Worm (Caenorhabditis elegans) whole organism, young adult: ENCODE measurements around the gene ZK180.7.

Source experiments
- B0019.2 ChIP-seq: fragments of 200-800 bp; sonication (Bioruptor generic); conservative IDR thresholded peaks from 2 replicates; pipeline ENCODE4 v1.3.6; 2022; ENCODE audit warnings: missing genetic modification reagents, missing genetic modification characterization, missing compliant biosample characterization
- B0035.1 ChIP-seq: sonication (generic microtip); optimal IDR thresholded peaks from 2 replicates; lab custom pipeline; 2016; ENCODE audit warnings: missing genetic modification characterization, mild to moderate bottlenecking, missing compliant biosample characterization, missing genotype, missing genetic modification reagents
- C17E4.6 ChIP-seq: fragments of 200-800 bp; sonication (Bioruptor generic); IDR thresholded peaks from 2 replicates; pipeline ENCODE4 v1.3.6; 2022; ENCODE audit warnings: missing genetic modification reagents, missing genetic modification characterization, missing compliant biosample characterization
- F23B12.7 ChIP-seq: sonication (generic microtip); optimal IDR thresholded peaks from 2 replicates; lab custom pipeline; 2017; ENCODE audit warnings: missing genetic modification characterization, mild to moderate bottlenecking, missing compliant biosample characterization, antibody characterized with exemption, moderate library complexity; ENCODE audit not compliant: insufficient read depth
- F52B5.7 ChIP-seq: sonication (generic microtip); optimal IDR thresholded peaks from 2 replicates; lab custom pipeline; 2016; ENCODE audit warnings: mild to moderate bottlenecking, missing genetic modification characterization, missing compliant biosample characterization
- F55B11.4 ChIP-seq: sonication (generic microtip); optimal IDR thresholded peaks from 2 replicates; lab custom pipeline; 2016; ENCODE audit warnings: missing compliant biosample characterization, missing genetic modification characterization, borderline replicate concordance; ENCODE audit not compliant: insufficient read depth
- K11D2.4 ChIP-seq: fragments of 200-800 bp; sonication (Bioruptor generic); IDR thresholded peaks from 2 replicates; pipeline ENCODE4 v1.3.6; 2022; ENCODE audit warnings: missing genetic modification reagents, missing genetic modification characterization, missing compliant biosample characterization
- K12H6.12 ChIP-seq: fragments of 200-800 bp; sonication (Bioruptor generic); optimal IDR thresholded peaks from 2 replicates; lab custom pipeline; 2018; ENCODE audit warnings: mild to moderate bottlenecking, missing genetic modification characterization, missing compliant biosample characterization
- Y53G8AR.9 ChIP-seq: fragments of 200-800 bp; sonication (Bioruptor generic); conservative IDR thresholded peaks from 2 replicates; pipeline ENCODE4 v1.3.6; 2022; ENCODE audit warnings: missing genetic modification reagents, missing genetic modification characterization, missing compliant biosample characterization
- Y79H2A.3 ChIP-seq: fragments of 200-800 bp; sonication (Bioruptor generic); conservative IDR thresholded peaks from 2 replicates; pipeline ENCODE4 v1.3.6; 2022; ENCODE audit warnings: missing genetic modification reagents, missing genetic modification characterization, missing compliant biosample characterization
- akir-1 ChIP-seq: fragments of 200-800 bp; sonication (Bioruptor generic); optimal IDR thresholded peaks from 2 replicates; lab custom pipeline; 2018; ENCODE audit warnings: mild to moderate bottlenecking, missing genetic modification characterization, moderate library complexity, missing compliant biosample characterization
- atf-7 ChIP-seq: sonication (generic microtip); optimal IDR thresholded peaks from 2 replicates; lab custom pipeline; 2017; ENCODE audit warnings: mild to moderate bottlenecking, missing genetic modification characterization, missing compliant biosample characterization
- attf-5 ChIP-seq: fragments of 200-800 bp; sonication (Bioruptor generic); optimal IDR thresholded peaks from 2 replicates; lab custom pipeline; 2018; ENCODE audit warnings: mild to moderate bottlenecking, missing genetic modification characterization, missing compliant biosample characterization
- bed-1 ChIP-seq: fragments of 200-800 bp; sonication (Bioruptor generic); IDR thresholded peaks from 2 replicates; pipeline ENCODE4 v1.3.6; 2022; ENCODE audit warnings: missing genetic modification reagents, missing genetic modification characterization, missing compliant biosample characterization
- cebp-1 ChIP-seq, 2 experiments: fragments of 200-800 bp in 1 of 2; sonication (Bioruptor generic) in 1 of 2; sonication (generic microtip) in 1 of 2; IDR thresholded peaks in 1 of 2; optimal IDR thresholded peaks in 1 of 2; 2 replicates each; pipeline versions ENCODE4 v1.3.6 to Lab custom; 2017 to 2022; ENCODE audit warnings: missing compliant biosample characterization in 2 of 2, missing genetic modification characterization in 2 of 2, mild to moderate bottlenecking in 1 of 2, missing genetic modification reagents in 1 of 2, moderate library complexity in 1 of 2
- dox-1 ChIP-seq: fragments of 200-800 bp; sonication (Bioruptor generic); IDR thresholded peaks from 2 replicates; pipeline ENCODE4 v1.3.6; 2022; ENCODE audit warnings: missing genetic modification reagents, missing genetic modification characterization, missing compliant biosample characterization
- dpl-1 ChIP-seq: fragments of 150-350 bp; optimal IDR thresholded peaks from 2 replicates; lab custom pipeline; 2014; ENCODE audit warnings: missing biosample characterization, missing genetic modification reagents, missing genetic modification characterization
- egl-18 ChIP-seq: fragments of 200-800 bp; sonication (Bioruptor generic); IDR thresholded peaks from 2 replicates; pipeline ENCODE4 v1.3.6; 2022; ENCODE audit warnings: missing genetic modification reagents, missing genetic modification characterization, missing compliant biosample characterization
- egl-44 ChIP-seq: fragments of 200-800 bp; sonication (Bioruptor generic); IDR thresholded peaks from 2 replicates; pipeline ENCODE4 v1.3.6; 2022; ENCODE audit warnings: missing genetic modification reagents, missing genetic modification characterization, missing compliant biosample characterization
- ekl-4 ChIP-seq: fragments of 200-800 bp; sonication (Bioruptor generic); IDR thresholded peaks from 2 replicates; pipeline ENCODE4 v1.3.6; 2022; ENCODE audit warnings: missing genetic modification reagents, missing genetic modification characterization, missing compliant biosample characterization
- gei-17 ChIP-seq: fragments of 200-800 bp; sonication (Bioruptor generic); optimal IDR thresholded peaks from 2 replicates; lab custom pipeline; 2018; ENCODE audit warnings: mild to moderate bottlenecking, missing genetic modification characterization, missing compliant biosample characterization
- him-1 ChIP-seq: sonication (generic microtip); optimal IDR thresholded peaks from 2 replicates; lab custom pipeline; 2016; ENCODE audit warnings: missing genotype, missing genetic modification reagents, missing genetic modification characterization, missing compliant biosample characterization
- hmg-20 ChIP-seq: fragments of 200-800 bp; sonication (Bioruptor generic); IDR thresholded peaks from 2 replicates; pipeline ENCODE4 v1.3.6; 2022; ENCODE audit warnings: missing genetic modification reagents, missing genetic modification characterization, missing compliant biosample characterization
- hsf-1 ChIP-seq: fragments of 200-800 bp; sonication (Bioruptor generic); IDR thresholded peaks from 2 replicates; pipeline ENCODE4 v1.3.6; 2022; ENCODE audit warnings: missing genetic modification reagents, missing genetic modification characterization, missing compliant biosample characterization
- lag-1 ChIP-seq: fragments of 200-800 bp; sonication (Bioruptor generic); IDR thresholded peaks from 2 replicates; pipeline ENCODE4 v1.3.6; 2022; ENCODE audit warnings: missing genetic modification reagents, missing genetic modification characterization, missing compliant biosample characterization
- let-526 ChIP-seq: fragments of 200-800 bp; sonication (Bioruptor generic); IDR thresholded peaks from 2 replicates; pipeline ENCODE4 v1.3.6; 2022; ENCODE audit warnings: missing genetic modification reagents, missing genetic modification characterization, missing compliant biosample characterization
- let-607 ChIP-seq, 2 experiments: fragments of 200-800 bp in 1 of 2; sonication (Bioruptor generic) in 1 of 2; sonication (generic microtip) in 1 of 2; optimal IDR thresholded peaks; 2 replicates each; lab custom pipeline; 2016 to 2018; ENCODE audit warnings: mild to moderate bottlenecking in 2 of 2, missing compliant biosample characterization in 2 of 2, missing genetic modification characterization in 2 of 2, moderate library complexity in 2 of 2, missing genotype in 1 of 2
- lin-26 ChIP-seq: fragments of 200-800 bp; sonication (Bioruptor generic); IDR thresholded peaks from 2 replicates; pipeline ENCODE4 v1.3.6; 2022; ENCODE audit warnings: missing genetic modification reagents, missing genetic modification characterization, missing compliant biosample characterization
- lin-40 ChIP-seq: sonication (generic microtip); optimal IDR thresholded peaks from 2 replicates; lab custom pipeline; 2016; ENCODE audit warnings: missing genetic modification characterization, mild to moderate bottlenecking, missing compliant biosample characterization, missing genotype, missing genetic modification reagents
- madf-3 ChIP-seq: fragments of 200-800 bp; sonication (Bioruptor generic); IDR thresholded peaks from 2 replicates; pipeline ENCODE4 v1.3.6; 2022; ENCODE audit warnings: missing genetic modification reagents, missing genetic modification characterization, missing compliant biosample characterization
- mcd-1 ChIP-seq: fragments of 200-800 bp; sonication (Bioruptor generic); IDR thresholded peaks from 2 replicates; pipeline ENCODE4 v1.3.6; 2022; ENCODE audit warnings: missing genetic modification reagents, missing genetic modification characterization, missing compliant biosample characterization
- nfya-2 ChIP-seq: fragments of 200-800 bp; sonication (Bioruptor generic); IDR thresholded peaks from 2 replicates; pipeline ENCODE4 v1.3.6; 2022; ENCODE audit warnings: missing genetic modification reagents, missing genetic modification characterization, missing compliant biosample characterization
- nhr-120 ChIP-seq: fragments of 200-800 bp; sonication (Bioruptor generic); IDR thresholded peaks from 2 replicates; pipeline ENCODE4 v1.3.6; 2022; ENCODE audit warnings: missing genetic modification characterization, missing compliant biosample characterization
- nhr-179 ChIP-seq: sonication (generic microtip); optimal IDR thresholded peaks from 2 replicates; lab custom pipeline; 2016; ENCODE audit warnings: mild to moderate bottlenecking, missing genetic modification characterization, missing compliant biosample characterization
- nhr-80 ChIP-seq: sonication (generic microtip); optimal IDR thresholded peaks from 2 replicates; lab custom pipeline; 2016; ENCODE audit warnings: missing genetic modification characterization, missing compliant biosample characterization
- repo-1 ChIP-seq: sonication (generic microtip); optimal IDR thresholded peaks from 2 replicates; lab custom pipeline; 2017; ENCODE audit warnings: mild to moderate bottlenecking, missing genetic modification characterization, missing compliant biosample characterization
- sdz-38 ChIP-seq: sonication (generic microtip); optimal IDR thresholded peaks from 2 replicates; lab custom pipeline; 2016; ENCODE audit warnings: missing genotype, missing genetic modification characterization, missing compliant biosample characterization
- snpc-3.4 ChIP-seq: sonication (generic microtip); optimal IDR thresholded peaks from 2 replicates; lab custom pipeline; 2017; ENCODE audit warnings: missing genetic modification characterization, mild to moderate bottlenecking, missing compliant biosample characterization, antibody characterized with exemption, moderate library complexity, missing genotype, missing genetic modification reagents
- somi-1 ChIP-seq: fragments of 200-800 bp; sonication (Bioruptor generic); optimal IDR thresholded peaks from 2 replicates; lab custom pipeline; 2018; ENCODE audit warnings: mild to moderate bottlenecking, missing genetic modification characterization, missing compliant biosample characterization
- ztf-28 ChIP-seq: fragments of 200-800 bp; sonication (Bioruptor generic); IDR thresholded peaks from 2 replicates; pipeline ENCODE4 v1.3.6; 2022; ENCODE audit warnings: missing genetic modification reagents, missing genetic modification characterization, missing compliant biosample characterization

Gene ZK180.7

ce11 chrIV:4475362-4476086 is 14.8 kb upstream of the ZK180.7 start:
- TF ChIP-seq nhr-80 (peak; percentile 41), F52B5.7 (no peak), let-607 (tag; optimal IDR thresholded peaks at IDR 0.05; lab: Kevin White, UChicago) (peak in 1 of 2 experiments; percentile 17), hsf-1 (GFP tag; lab: Robert Waterston, UW) (no peak), bed-1 (GFP tag; lab: Robert Waterston, UW) (0 out of 2 replicates have a peak, but pooled peaks have one; percentile 10), Y79H2A.3 (no peak), gei-17 (GFP tag; lab: Kevin White, UChicago) (no peak), ztf-28 (no peak), dox-1 (GFP tag; lab: Robert Waterston, UW) (no peak; the same call in 1 of the 2 replicates), mcd-1 (GFP tag; lab: Robert Waterston, UW) (0 out of 2 replicates have a peak, but pooled peaks have one; percentile 9), madf-3 (GFP tag; lab: Robert Waterston, UW) (0 out of 2 replicates have a peak, but pooled peaks have one; percentile 50), K11D2.4 (GFP tag; lab: Robert Waterston, UW) (0 out of 2 replicates have a peak, but pooled peaks have one; percentile 33), F23B12.7 (tag; lab: Kevin White, UChicago) (no peak), egl-44 (GFP tag; lab: Robert Waterston, UW) (no peak), hmg-20 (GFP tag; lab: Robert Waterston, UW) (no peak), sdz-38 (no peak), lag-1 (GFP tag; lab: Robert Waterston, UW) (no peak), attf-5 (GFP tag; lab: Kevin White, UChicago) (no peak), K12H6.12 (tag; lab: Kevin White, UChicago) (no peak), ekl-4 (GFP tag; lab: Robert Waterston, UW) (peak; percentile 13; the same call in 1 of the 2 replicates), akir-1 (no peak), F55B11.4 (tag; lab: Kevin White, UChicago) (no peak), egl-18 (no peak), dpl-1 (GFP tag; lab: Kevin White, UChicago) (no peak), B0019.2 (GFP tag; lab: Robert Waterston, UW) (no peak), nhr-179 (tag; lab: Kevin White, UChicago) (no peak), lin-26 (GFP tag; lab: Robert Waterston, UW) (0 out of 2 replicates have a peak, but pooled peaks have one; percentile 54), cebp-1 (GFP tag; IDR thresholded peaks at IDR 0.05; lab: Robert Waterston, UW) (no peak), cebp-1 (tag; optimal IDR thresholded peaks at IDR 0.05; lab: Kevin White, UChicago) (peak; percentile 6), atf-7 (peak; percentile 28), him-1 (tag; lab: Kevin White, UChicago) (no peak), snpc-3.4 (tag; lab: Kevin White, UChicago) (no peak), Y53G8AR.9 (no peak), B0035.1 (no peak), nfya-2 (no peak), somi-1 (no peak), repo-1 (tag; lab: Kevin White, UChicago) (peak; percentile 23), C17E4.6 (GFP tag; lab: Robert Waterston, UW) (no peak), let-526 (GFP tag; lab: Robert Waterston, UW) (no peak), nhr-120 (GFP tag; lab: Robert Waterston, UW) (no peak), lin-40 (tag; lab: Kevin White, UChicago) (no peak)
